Worm (Caenorhabditis elegans): ENCODE measurements around the gene dhs-31.

Gene dhs-31

ce11 chrIV:10060795-10061194 is 20.1 kb upstream of the dhs-31 start:
- no peak for TF ChIP-seq duxl-1 (tag; optimal IDR thresholded peaks at IDR 0.05; ENCODE audit: poor library complexity)
- TF ChIP-seq mxl-2 (GFP tag; conservative IDR thresholded peaks at IDR 0.05) = no peak
- peak; percentile 34 for TF ChIP-seq dmd-6 (GFP tag; IDR thresholded peaks at IDR 0.05)
- TF ChIP-seq ceh-62 (tag; optimal IDR thresholded peaks at IDR 0.05) = no peak
- no peak for TF ChIP-seq egl-27 (tag; optimal IDR thresholded peaks at IDR 0.05)
- no peak for TF ChIP-seq ctbp-1 (GFP tag; IDR thresholded peaks at IDR 0.05)
- TF ChIP-seq pha-4 (GFP tag; IDR thresholded peaks at IDR 0.05) = no peak
- no peak for TF ChIP-seq pha-4 (tag; optimal IDR thresholded peaks at IDR 0.05)
- no peak for TF ChIP-seq F44E2.7 (GFP tag; IDR thresholded peaks at IDR 0.05)
- TF ChIP-seq daf-16 (GFP tag; optimal IDR thresholded peaks at IDR 0.05) = no peak
- peak; percentile 50 for TF ChIP-seq daf-16 (tag; optimal IDR thresholded peaks at IDR 0.05)
- TF ChIP-seq zag-1 (tag; optimal IDR thresholded peaks at IDR 0.05) = no peak
- peak; percentile 2 for TF ChIP-seq pqm-1 (tag; optimal IDR thresholded peaks at IDR 0.05)
- no peak for TF ChIP-seq D1046.2 (GFP tag; IDR thresholded peaks at IDR 0.05)
- TF ChIP-seq snpc-1.2 (GFP tag; IDR thresholded peaks at IDR 0.05) = no peak
- TF ChIP-seq F49E8.2 (tag; optimal IDR thresholded peaks at IDR 0.05; ENCODE audit: borderline replicate concordance) = no peak
- peak; percentile 59 for TF ChIP-seq aha-1 (tag)
- TF ChIP-seq egl-43 (GFP tag; IDR thresholded peaks at IDR 0.05) = no peak

ce11 chrIV:10059175-10059574 is 18.5 kb upstream of the dhs-31 start:
- TF ChIP-seq pqm-1 (tag; optimal IDR thresholded peaks at IDR 0.05) (peak; percentile 91), daf-16 (GFP tag; optimal IDR thresholded peaks at IDR 0.05) (peak in 1 of 2 experiments; percentile 38), daf-16 (tag; optimal IDR thresholded peaks at IDR 0.05) (peak; percentile 88), ceh-82 (tag; optimal IDR thresholded peaks at IDR 0.05) (no peak), ceh-20 (GFP tag; IDR thresholded peaks at IDR 0.05) (no peak), nhr-28 (tag; optimal IDR thresholded peaks at IDR 0.05) (peak; percentile 57), gei-8 (GFP tag; optimal IDR thresholded peaks at IDR 0.05) (no peak), zag-1 (tag; optimal IDR thresholded peaks at IDR 0.05) (no peak), zfp-2 (tag; optimal IDR thresholded peaks at IDR 0.05) (no peak), jun-1 (tag; optimal IDR thresholded peaks at IDR 0.05) (no peak), snpc-4 (tag; optimal IDR thresholded peaks at IDR 0.05) (no peak), nhr-111 (GFP tag; optimal IDR thresholded peaks at IDR 0.05) (no peak), nhr-48 (tag; optimal IDR thresholded peaks at IDR 0.05) (peak; percentile 43), D1046.2 (GFP tag; IDR thresholded peaks at IDR 0.05) (no peak), dmd-8 (GFP tag; IDR thresholded peaks at IDR 0.05) (no peak), hif-1 (tag; optimal IDR thresholded peaks at IDR 0.05) (no peak), daf-19 (GFP tag; conservative IDR thresholded peaks at IDR 0.05) (no peak), ztf-11 (tag; optimal IDR thresholded peaks at IDR 0.05) (no peak), Y105C5A.15 (GFP tag; IDR thresholded peaks at IDR 0.05) (no peak), spr-3 (GFP tag; optimal IDR thresholded peaks at IDR 0.05) (no peak), hlh-11 (tag; optimal IDR thresholded peaks at IDR 0.05) (peak; percentile 80), sdz-12 (GFP tag; optimal IDR thresholded peaks at IDR 0.05) (no peak), lin-38 (GFP tag; IDR thresholded peaks at IDR 0.05) (peak; percentile 19; the same call in 1 of the 2 replicates), ceh-32 (tag; optimal IDR thresholded peaks at IDR 0.05; ENCODE audit: poor library complexity) (no peak), php-3 (GFP tag; IDR thresholded peaks at IDR 0.05) (peak; percentile 65; the same call in 1 of the 2 replicates), lin-15B (tag; optimal IDR thresholded peaks at IDR 0.05) (no peak), mxl-2 (GFP tag; conservative IDR thresholded peaks at IDR 0.05) (0 out of 2 replicates have a peak, but pooled peaks have one; percentile 22), Y5F2A.4 (GFP tag; optimal IDR thresholded peaks at IDR 0.05) (no peak), tag-97 (GFP tag; IDR thresholded peaks at IDR 0.05) (no peak), skn-1 (tag; optimal IDR thresholded peaks at IDR 0.05) (no peak), F49E8.2 (tag; optimal IDR thresholded peaks at IDR 0.05; ENCODE audit: borderline replicate concordance) (no peak), spr-1 (tag; optimal IDR thresholded peaks at IDR 0.05) (no peak), dmd-9 (GFP tag; IDR thresholded peaks at IDR 0.05) (no peak), ztf-7 (tag; optimal IDR thresholded peaks at IDR 0.05) (no peak), F26F4.8 (GFP tag; conservative IDR thresholded peaks at IDR 0.05) (no peak), Y75B8A.6 (GFP tag; IDR thresholded peaks at IDR 0.05) (no peak), T26A8.4 (GFP tag; IDR thresholded peaks at IDR 0.05) (no peak), nhr-102 (tag; optimal IDR thresholded peaks at IDR 0.05) (peak; percentile 31), lin-39 (tag; optimal IDR thresholded peaks at IDR 0.05) (no peak), tra-1 (GFP tag; IDR thresholded peaks at IDR 0.05) (peak; percentile 63; the same call in 1 of the 2 replicates)

Data from whole organism, L4 larva.